Worm (Caenorhabditis elegans) whole organism, L2 larva: ENCODE data around the gene srh-142.

Experiments
- C34F6.9 ChIP-seq: fragments of 150-350 bp; optimal IDR thresholded peaks from 2 replicates; lab custom pipeline; 2014; ENCODE audit warnings: missing biosample characterization, missing genetic modification characterization
- F13H6.1 ChIP-seq: sonication (generic microtip); optimal IDR thresholded peaks from 2 replicates; lab custom pipeline; 2016; ENCODE audit warnings: missing genetic modification characterization, missing compliant biosample characterization
- R02D3.7 ChIP-seq: fragments of 150-350 bp; optimal IDR thresholded peaks from 2 replicates; lab custom pipeline; 2014; ENCODE audit warnings: missing biosample characterization, missing genetic modification characterization
- Y55F3AM.14 ChIP-seq: fragments of 200-800 bp; sonication (Bioruptor generic); optimal IDR thresholded peaks from 2 replicates; lab custom pipeline; 2018; ENCODE audit warnings: mild to moderate bottlenecking, missing genetic modification characterization, missing compliant biosample characterization
- alr-1 ChIP-seq: fragments of 150-350 bp; optimal IDR thresholded peaks from 2 replicates; lab custom pipeline; 2014; ENCODE audit warnings: missing biosample characterization, missing genetic modification characterization
- aly-2 ChIP-seq: fragments of 150-350 bp; optimal IDR thresholded peaks from 2 replicates; lab custom pipeline; 2014; ENCODE audit warnings: missing biosample characterization, missing genetic modification characterization
- blmp-1 ChIP-seq: sonication (generic microtip); optimal IDR thresholded peaks from 2 replicates; lab custom pipeline; 2017; ENCODE audit warnings: missing genetic modification characterization, mild to moderate bottlenecking, missing compliant biosample characterization, antibody characterized with exemption, moderate library complexity; ENCODE audit not compliant: insufficient read depth
- ceh-16 ChIP-seq: fragments of 150-350 bp; optimal IDR thresholded peaks from 2 replicates; lab custom pipeline; 2014; ENCODE audit warnings: missing biosample characterization, missing genetic modification characterization
- ceh-82 ChIP-seq: fragments of 150-350 bp; optimal IDR thresholded peaks from 2 replicates; lab custom pipeline; 2014; ENCODE audit warnings: missing biosample characterization, missing genetic modification characterization
- crh-2 ChIP-seq: sonication (generic microtip); optimal IDR thresholded peaks from 2 replicates; lab custom pipeline; 2017; ENCODE audit warnings: missing biosample characterization, missing genetic modification characterization
- dmd-4 ChIP-seq: sonication (generic microtip); optimal IDR thresholded peaks from 2 replicates; lab custom pipeline; 2017; ENCODE audit warnings: missing biosample characterization, missing genetic modification characterization
- egl-27 ChIP-seq: sonication (generic microtip); optimal IDR thresholded peaks from 3 replicates; lab custom pipeline; 2017; ENCODE audit warnings: missing biosample characterization, missing genetic modification reagents, missing genetic modification characterization
- elt-1 ChIP-seq: fragments of 150-350 bp; optimal IDR thresholded peaks from 2 replicates; lab custom pipeline; 2014; ENCODE audit warnings: missing biosample characterization, missing genetic modification characterization
- elt-3 ChIP-seq: sonication (generic microtip); optimal IDR thresholded peaks from 2 replicates; lab custom pipeline; 2017; ENCODE audit warnings: missing biosample characterization, missing genetic modification characterization
- fos-1 ChIP-seq: fragments of 150-350 bp; optimal IDR thresholded peaks from 2 replicates; lab custom pipeline; 2014; ENCODE audit warnings: missing biosample characterization, missing genetic modification characterization
- gmeb-1 ChIP-seq: fragments of 150-350 bp; optimal IDR thresholded peaks from 2 replicates; lab custom pipeline; 2014; ENCODE audit warnings: missing biosample characterization, missing genetic modification characterization
- lin-13 ChIP-seq: fragments of 150-350 bp; optimal IDR thresholded peaks from 2 replicates; lab custom pipeline; 2014; ENCODE audit warnings: missing biosample characterization, missing genetic modification reagents, missing genetic modification characterization
- lin-39 ChIP-seq: fragments of 150-350 bp; optimal IDR thresholded peaks from 2 replicates; lab custom pipeline; 2014; ENCODE audit warnings: missing biosample characterization, missing genetic modification reagents, missing genetic modification characterization
- lsy-2 ChIP-seq, 2 experiments: fragments of 150-350 bp in 1 of 2; sonication (generic microtip) in 1 of 2; optimal IDR thresholded peaks; 2 replicates each; lab custom pipeline; 2014 to 2017; ENCODE audit warnings: missing biosample characterization in 2 of 2, missing genetic modification characterization in 2 of 2
- mab-5 ChIP-seq: fragments of 150-350 bp; optimal IDR thresholded peaks from 2 replicates; lab custom pipeline; 2014; ENCODE audit warnings: missing biosample characterization, missing genetic modification characterization
- mdl-1 ChIP-seq, 2 experiments: fragments of 150-350 bp in 1 of 2; sonication (generic microtip) in 1 of 2; optimal IDR thresholded peaks; 2 replicates each; lab custom pipeline; 2017; ENCODE audit warnings: missing biosample characterization in 2 of 2, missing genetic modification characterization in 2 of 2
- nhr-129 ChIP-seq: fragments of 150-350 bp; optimal IDR thresholded peaks from 2 replicates; lab custom pipeline; 2014; ENCODE audit warnings: missing biosample characterization, missing genetic modification characterization
- nhr-21 ChIP-seq: fragments of 150-350 bp; optimal IDR thresholded peaks from 2 replicates; lab custom pipeline; 2014; ENCODE audit warnings: missing biosample characterization, missing genetic modification characterization
- nhr-25 ChIP-seq: fragments of 150-350 bp; sonication (generic microtip); optimal IDR thresholded peaks from 3 replicates; lab custom pipeline; 2014; ENCODE audit warnings: missing biosample characterization, missing genetic modification characterization
- nhr-6 ChIP-seq: fragments of 150-350 bp; optimal IDR thresholded peaks from 2 replicates; lab custom pipeline; 2014; ENCODE audit warnings: missing biosample characterization, missing genetic modification characterization
- peb-1 ChIP-seq: fragments of 150-350 bp; optimal IDR thresholded peaks from 2 replicates; lab custom pipeline; 2014; ENCODE audit warnings: missing biosample characterization, missing genetic modification characterization
- sem-4 ChIP-seq: fragments of 150-350 bp; optimal IDR thresholded peaks from 2 replicates; lab custom pipeline; 2014; ENCODE audit warnings: missing biosample characterization, missing genetic modification reagents, missing genetic modification characterization
- skn-1 ChIP-seq: sonication (generic microtip); optimal IDR thresholded peaks from 2 replicates; lab custom pipeline; 2017; ENCODE audit warnings: missing biosample characterization, missing genetic modification characterization
- sma-3 ChIP-seq: sonication (generic microtip); optimal IDR thresholded peaks from 2 replicates; lab custom pipeline; 2016; ENCODE audit warnings: missing genetic modification reagents, missing genetic modification characterization, missing compliant biosample characterization
- sma-9 ChIP-seq, 2 experiments: fragments of 150-350 bp in 1 of 2; sonication (generic microtip) in 1 of 2; optimal IDR thresholded peaks; 2 replicates each; lab custom pipeline; 2014 to 2016; ENCODE audit warnings: missing genetic modification characterization in 2 of 2, mild to moderate bottlenecking in 1 of 2, missing biosample characterization in 1 of 2, missing compliant biosample characterization in 1 of 2, missing genetic modification reagents in 1 of 2, moderate library complexity in 1 of 2
- snpc-4 ChIP-seq: fragments of 150-350 bp; optimal IDR thresholded peaks from 2 replicates; lab custom pipeline; 2014; ENCODE audit warnings: missing biosample characterization, missing genetic modification characterization
- unc-55 ChIP-seq: fragments of 150-350 bp; sonication (generic microtip); optimal IDR thresholded peaks from 3 replicates; lab custom pipeline; 2014; ENCODE audit warnings: missing biosample characterization, missing genetic modification reagents, missing genetic modification characterization
- unc-62 ChIP-seq: fragments of 150-350 bp; optimal IDR thresholded peaks from 2 replicates; lab custom pipeline; 2014; ENCODE audit warnings: missing biosample characterization, missing genetic modification reagents, missing genetic modification characterization
- ztf-11 ChIP-seq: sonication (generic microtip); optimal IDR thresholded peaks from 2 replicates; lab custom pipeline; 2017; ENCODE audit warnings: missing biosample characterization, missing genetic modification characterization
- ztf-4 ChIP-seq: fragments of 150-350 bp; optimal IDR thresholded peaks from 2 replicates; lab custom pipeline; 2014; ENCODE audit warnings: missing biosample characterization, missing genetic modification characterization

srh-142 gene

DNA sequence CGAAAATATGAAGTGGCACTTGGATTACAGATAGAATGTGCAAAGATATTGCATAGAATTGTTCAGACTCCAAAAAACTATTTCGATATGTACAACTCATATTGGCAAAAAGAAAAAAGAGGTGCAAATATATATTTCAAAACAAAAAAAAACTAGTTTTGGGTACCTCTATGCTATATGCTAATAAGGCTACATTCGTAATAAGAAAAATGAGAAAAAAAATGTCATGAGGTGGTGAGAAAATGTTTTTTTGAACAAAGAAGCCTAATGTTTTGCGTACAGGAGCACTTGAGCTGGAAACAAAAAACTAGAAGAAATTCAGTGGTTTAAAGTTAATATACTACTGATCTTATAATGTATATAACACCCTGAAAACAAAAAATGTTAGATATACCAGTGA lies at the start of gene srh-142:
TSS of gene srh-142 (minus strand) at position 101 of the 400 bp plus-strand sequence.
- TF ChIP-seq sma-9 (GFP tag; optimal IDR thresholded peaks at IDR 0.05; lab: Kevin White, UChicago), result no peak
- no peak for TF ChIP-seq sma-9 (tag; optimal IDR thresholded peaks at IDR 0.05; lab: Kevin White, UChicago)
- TF ChIP-seq, all 48 proteins: peak for 0

- TF ChIP-seq sma-3 (GFP tag; lab: Kevin White, UChicago) (no peak), fos-1 (tag; lab: Kevin White, UChicago) (peak; percentile 25)
These were observed 47.9 kb upstream of the srh-142 start, which contains the start of gene srr-3 for ce11 chrV:16508667-16509066. Gene srr-3, minus strand, starts transcription at chrV:16508767.

ce11 chrV:16506650-16507049 lies 45.9 kb upstream of the srh-142 start:
- TF ChIP-seq elt-3 (no peak), ztf-11 (tag; lab: Kevin White, UChicago) (no peak), ceh-82 (no peak), nhr-6 (tag; lab: Kevin White, UChicago) (no peak), egl-27 (tag; lab: Kevin White, UChicago) (no peak), sma-9 (GFP tag; optimal IDR thresholded peaks at IDR 0.05; lab: Kevin White, UChicago) (peak; percentile 25), sma-9 (tag; optimal IDR thresholded peaks at IDR 0.05; lab: Kevin White, UChicago) (no peak), aly-2 (tag; lab: Kevin White, UChicago) (no peak), mab-5 (tag; lab: Kevin White, UChicago) (no peak)
- TF ChIP-seq, all 48 proteins: peak for 1

DNA sequence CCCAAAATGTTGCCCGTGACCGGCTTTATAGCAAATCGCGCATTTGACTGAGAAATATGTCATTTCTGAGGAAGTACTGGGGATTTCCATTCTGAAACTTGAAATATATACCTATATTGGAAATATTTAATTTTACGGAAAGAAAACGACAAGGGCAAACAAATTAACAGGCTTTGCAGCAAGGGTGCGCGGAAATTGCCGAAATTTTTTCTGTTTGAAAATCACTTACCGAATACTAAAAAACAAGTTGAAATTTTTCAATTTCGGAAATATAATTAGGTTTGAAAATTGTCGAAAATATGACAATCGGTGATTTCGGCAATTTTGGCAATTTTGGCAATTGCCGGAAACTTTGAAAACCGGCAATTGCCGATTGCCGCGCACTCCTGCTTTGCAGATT lies 45.1 kb upstream of the srh-142 start, which contains the start of gene nhr-54:
TSS of gene nhr-54 (minus strand) at position 101 of the 400 bp plus-strand sequence.
- TF ChIP-seq mdl-1 (tag; optimal IDR thresholded peaks at IDR 0.05; lab: Kevin White, UChicago), result no peak
- no peak for TF ChIP-seq nhr-6 (tag; lab: Kevin White, UChicago)
- TF ChIP-seq elt-3, result no peak
- no peak for TF ChIP-seq R02D3.7 (tag; lab: Kevin White, UChicago)
- TF ChIP-seq skn-1 (tag; lab: Kevin White, UChicago), result no peak
- no peak for TF ChIP-seq unc-62 (GFP tag; lab: Kevin White, UChicago)
- TF ChIP-seq lsy-2 (tag; optimal IDR thresholded peaks at IDR 0.05; lab: Kevin White, UChicago), result no peak
- no peak for TF ChIP-seq nhr-25 (tag; lab: Kevin White, UChicago)
- no peak for TF ChIP-seq ztf-11 (tag; lab: Kevin White, UChicago)
- TF ChIP-seq C34F6.9 (tag; lab: Kevin White, UChicago), result no peak
- TF ChIP-seq mab-5 (tag; lab: Kevin White, UChicago), result no peak
- no peak for TF ChIP-seq ceh-16 (tag; lab: Kevin White, UChicago)
- no peak for TF ChIP-seq dmd-4 (tag; lab: Kevin White, UChicago)

DNA sequence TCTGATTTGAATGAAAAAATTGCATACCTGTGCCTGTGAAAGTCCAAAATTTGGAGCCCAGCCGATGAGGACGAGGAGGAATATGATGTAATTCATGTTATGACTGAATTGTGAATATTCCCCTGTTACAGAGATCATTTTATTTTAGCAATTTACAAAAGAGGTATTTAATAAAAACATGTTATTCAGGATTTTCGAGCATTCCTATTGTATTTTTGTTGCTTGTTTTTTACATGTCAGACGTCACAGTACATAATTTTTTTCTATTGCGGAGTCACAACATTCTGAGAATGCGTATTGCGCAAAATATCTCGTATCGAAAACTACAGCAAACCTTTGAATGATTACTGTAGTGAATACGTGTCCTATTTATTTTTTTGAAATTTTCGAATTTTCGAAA lies 42.4 kb upstream of the srh-142 start, which contains the start of gene F36D3.14:
TSS of gene F36D3.14 (minus strand) at position 101 of the 400 bp plus-strand sequence.
- TF ChIP-seq lin-39 (tag; lab: Kevin White, UChicago) (no peak), peb-1 (tag; lab: Kevin White, UChicago) (no peak), Y55F3AM.14 (GFP tag; lab: Kevin White, UChicago) (no peak), unc-55 (no peak), gmeb-1 (no peak), elt-3 (no peak), ztf-4 (tag; lab: Kevin White, UChicago) (no peak), blmp-1 (tag; lab: Kevin White, UChicago) (no peak), elt-1 (tag; lab: Kevin White, UChicago) (no peak), nhr-25 (tag; lab: Kevin White, UChicago) (no peak), mdl-1 (tag; optimal IDR thresholded peaks at IDR 0.05; lab: Kevin White, UChicago) (no peak), crh-2 (no peak)

ce11 chrV:16499006-16499405 lies 38.2 kb upstream of the srh-142 start, which contains the start of gene F36D3.1:
Gene F36D3.1, plus strand, starts transcription at chrV:16499352.
- TF ChIP-seq sem-4, result peak; percentile 23
- peak; percentile 43 for TF ChIP-seq C34F6.9 (tag; lab: Kevin White, UChicago)
- TF ChIP-seq fos-1 (tag; lab: Kevin White, UChicago), result peak; percentile 15
- TF ChIP-seq unc-55, result peak; percentile 65
- peak; percentile 34 for TF ChIP-seq crh-2
- no peak for TF ChIP-seq F13H6.1 (tag; lab: Kevin White, UChicago)
- peak; percentile 53 for TF ChIP-seq nhr-129 (tag; lab: Kevin White, UChicago)
- TF ChIP-seq nhr-21 (tag; lab: Kevin White, UChicago), result no peak
- TF ChIP-seq alr-1 (tag; lab: Kevin White, UChicago), result no peak
- peak; percentile 56 for TF ChIP-seq lin-13
- TF ChIP-seq snpc-4 (tag; lab: Kevin White, UChicago), result peak; percentile 67
- no peak for TF ChIP-seq lin-39 (tag; lab: Kevin White, UChicago)
- peak; percentile 29 to 73 for TF ChIP-seq lsy-2 (tag; optimal IDR thresholded peaks at IDR 0.05; lab: Kevin White, UChicago)
- TF ChIP-seq Y55F3AM.14 (GFP tag; lab: Kevin White, UChicago), result no peak
- peak; percentile 80 for TF ChIP-seq gmeb-1
- TF ChIP-seq, all 48 proteins: peak for 10
